Worm (Caenorhabditis elegans): ENCODE data around the gene cul-4.

ce11 chrII:7337469-7337893, 35.6 kb downstream of the cul-4 start:
- TF ChIP-seq F13H6.1 (tag; optimal IDR thresholded peaks at IDR 0.05) (no peak), rnt-1 (tag; optimal IDR thresholded peaks at IDR 0.05) (no peak), ceh-14 (tag; optimal IDR thresholded peaks at IDR 0.05) (no peak), dmd-4 (tag; optimal IDR thresholded peaks at IDR 0.05; ENCODE audit: borderline replicate concordance) (no peak), ceh-34 (tag; optimal IDR thresholded peaks at IDR 0.05) (no peak), hlh-13 (GFP tag; optimal IDR thresholded peaks at IDR 0.05) (no peak), lin-11 (tag; optimal IDR thresholded peaks at IDR 0.05) (no peak), fkh-10 (GFP tag; optimal IDR thresholded peaks at IDR 0.05) (no peak), ttx-3 (tag; optimal IDR thresholded peaks at IDR 0.05) (no peak), mec-3 (tag; optimal IDR thresholded peaks at IDR 0.05; ENCODE audit: borderline replicate concordance) (no peak)
